Worm (Caenorhabditis elegans): ENCODE data around the gene epn-1.

epn-1 gene

ce11 chrX:14815412-14815811 is 2.9 kb downstream of the epn-1 start:
- TF ChIP-seq ceh-13 (GFP tag; optimal IDR thresholded peaks at IDR 0.05) = no peak
- no peak for TF ChIP-seq pes-1 (GFP tag; IDR thresholded peaks at IDR 0.05)
- no peak for TF ChIP-seq tbx-11 (GFP tag; IDR thresholded peaks at IDR 0.05)
- no peak for TF ChIP-seq F13C5.2 (tag; optimal IDR thresholded peaks at IDR 0.05)
- TF ChIP-seq tra-4 (tag; optimal IDR thresholded peaks at IDR 0.05) = no peak
- TF ChIP-seq ceh-36 (tag; optimal IDR thresholded peaks at IDR 0.05) = no peak
- TF ChIP-seq sea-1 (GFP tag; conservative IDR thresholded peaks at IDR 0.05) = no peak
- no peak for TF ChIP-seq B0310.2 (tag; optimal IDR thresholded peaks at IDR 0.05)
- no peak for TF ChIP-seq tbx-37 (GFP tag; conservative IDR thresholded peaks at IDR 0.05)
- no peak for TF ChIP-seq ets-7 (tag; optimal IDR thresholded peaks at IDR 0.05)
- TF ChIP-seq flt-1 (GFP tag; IDR thresholded peaks at IDR 0.05) = no peak
- no peak for TF ChIP-seq ama-1 (optimal IDR thresholded peaks at IDR 0.05)
- TF ChIP-seq scrt-1 (GFP tag; IDR thresholded peaks at IDR 0.05) = no peak
- no peak for TF ChIP-seq aly-1 (tag; optimal IDR thresholded peaks at IDR 0.05)
- TF ChIP-seq hmg-4 (GFP tag; optimal IDR thresholded peaks at IDR 0.05) = no peak

- TF ChIP-seq ceh-36 (tag; optimal IDR thresholded peaks at IDR 0.05) = no peak
- no peak for TF ChIP-seq ama-1 (optimal IDR thresholded peaks at IDR 0.05)
- TF ChIP-seq tbx-37 (GFP tag; conservative IDR thresholded peaks at IDR 0.05) = no peak
- TF ChIP-seq F13C5.2 (tag; optimal IDR thresholded peaks at IDR 0.05) = peak; percentile 37
These were observed 4.9 kb downstream of the epn-1 start for ce11 chrX:14813398-14813797.

- TF ChIP-seq hnd-1 (tag; optimal IDR thresholded peaks at IDR 0.05) (no peak), ama-1 (optimal IDR thresholded peaks at IDR 0.05) (no peak), ceh-13 (GFP tag; optimal IDR thresholded peaks at IDR 0.05) (no peak), ets-7 (tag; optimal IDR thresholded peaks at IDR 0.05) (no peak), tra-4 (tag; optimal IDR thresholded peaks at IDR 0.05) (no peak), tbx-11 (GFP tag; IDR thresholded peaks at IDR 0.05) (no peak), hmbx-1 (tag; optimal IDR thresholded peaks at IDR 0.05) (no peak), pes-1 (GFP tag; IDR thresholded peaks at IDR 0.05) (no peak), tbx-37 (GFP tag; conservative IDR thresholded peaks at IDR 0.05) (no peak), sea-1 (GFP tag; conservative IDR thresholded peaks at IDR 0.05) (no peak), F13C5.2 (tag; optimal IDR thresholded peaks at IDR 0.05) (no peak)
These were observed 6.3 kb downstream of the epn-1 start, which contains the start of gene T04C10.3 for ce11 chrX:14812061-14812460. Gene T04C10.3 (plus strand): TSS chrX:14812361.

ce11 chrX:14810718-14811117 is 7.6 kb downstream of the epn-1 start, which contains the start of gene atf-4:
Gene atf-4 (minus strand): TSS chrX:14810810.
- TF ChIP-seq aly-1 (tag; optimal IDR thresholded peaks at IDR 0.05) = no peak
- TF ChIP-seq flt-1 (GFP tag; IDR thresholded peaks at IDR 0.05) = no peak

- TF ChIP-seq hmbx-1 (tag; optimal IDR thresholded peaks at IDR 0.05) = no peak
- no peak for TF ChIP-seq pes-1 (GFP tag; IDR thresholded peaks at IDR 0.05)
- TF ChIP-seq flt-1 (GFP tag; IDR thresholded peaks at IDR 0.05) = no peak
These were observed 8.4 kb downstream of the epn-1 start for ce11 chrX:14809905-14810304.

ce11 chrX:14808796-14809195 is 9.5 kb downstream of the epn-1 start:
- TF ChIP-seq scrt-1 (GFP tag; IDR thresholded peaks at IDR 0.05) = no peak
- TF ChIP-seq B0310.2 (tag; optimal IDR thresholded peaks at IDR 0.05) = no peak
- no peak for TF ChIP-seq tbx-37 (GFP tag; conservative IDR thresholded peaks at IDR 0.05)
- no peak for TF ChIP-seq aly-1 (tag; optimal IDR thresholded peaks at IDR 0.05)
- TF ChIP-seq tbx-11 (GFP tag; IDR thresholded peaks at IDR 0.05) = no peak
- no peak for TF ChIP-seq ceh-36 (tag; optimal IDR thresholded peaks at IDR 0.05)
- no peak for TF ChIP-seq hmg-4 (GFP tag; optimal IDR thresholded peaks at IDR 0.05)
- no peak for TF ChIP-seq ama-1 (optimal IDR thresholded peaks at IDR 0.05)
- no peak for TF ChIP-seq F13C5.2 (tag; optimal IDR thresholded peaks at IDR 0.05)
- no peak for TF ChIP-seq hmbx-1 (tag; optimal IDR thresholded peaks at IDR 0.05)

ce11 chrX:14806936-14807335 is 11.4 kb downstream of the epn-1 start, which contains the start of gene F42D1.4:
Gene F42D1.4 (plus strand): TSS chrX:14807236.
- no peak for TF ChIP-seq hmg-4 (GFP tag; optimal IDR thresholded peaks at IDR 0.05)
- no peak for TF ChIP-seq ceh-13 (GFP tag; optimal IDR thresholded peaks at IDR 0.05)
- no peak for TF ChIP-seq sea-1 (GFP tag; conservative IDR thresholded peaks at IDR 0.05)
- no peak for TF ChIP-seq B0310.2 (tag; optimal IDR thresholded peaks at IDR 0.05)
- no peak for TF ChIP-seq tbx-11 (GFP tag; IDR thresholded peaks at IDR 0.05)
- no peak for TF ChIP-seq pes-1 (GFP tag; IDR thresholded peaks at IDR 0.05)
- TF ChIP-seq hnd-1 (tag; optimal IDR thresholded peaks at IDR 0.05) = no peak
- TF ChIP-seq ceh-36 (tag; optimal IDR thresholded peaks at IDR 0.05) = no peak
- no peak for TF ChIP-seq flt-1 (GFP tag; IDR thresholded peaks at IDR 0.05)
- TF ChIP-seq F13C5.2 (tag; optimal IDR thresholded peaks at IDR 0.05) = no peak
- TF ChIP-seq hmbx-1 (tag; optimal IDR thresholded peaks at IDR 0.05) = no peak
- TF ChIP-seq aly-1 (tag; optimal IDR thresholded peaks at IDR 0.05) = no peak
- no peak for TF ChIP-seq tra-4 (tag; optimal IDR thresholded peaks at IDR 0.05)
- TF ChIP-seq tbx-37 (GFP tag; conservative IDR thresholded peaks at IDR 0.05) = no peak
- TF ChIP-seq ets-7 (tag; optimal IDR thresholded peaks at IDR 0.05) = no peak
- TF ChIP-seq ama-1 (optimal IDR thresholded peaks at IDR 0.05) = no peak
- no peak for TF ChIP-seq scrt-1 (GFP tag; IDR thresholded peaks at IDR 0.05)

- TF ChIP-seq B0310.2 (tag; optimal IDR thresholded peaks at IDR 0.05) (no peak), pes-1 (GFP tag; IDR thresholded peaks at IDR 0.05) (no peak), hnd-1 (tag; optimal IDR thresholded peaks at IDR 0.05) (no peak), sea-1 (GFP tag; conservative IDR thresholded peaks at IDR 0.05) (no peak), hmbx-1 (tag; optimal IDR thresholded peaks at IDR 0.05) (no peak)
These were observed 12.6 kb downstream of the epn-1 start for ce11 chrX:14805746-14806145.

ce11 chrX:14804706-14805105 is 13.6 kb downstream of the epn-1 start:
- TF ChIP-seq B0310.2 (tag; optimal IDR thresholded peaks at IDR 0.05) (peak; percentile 79), sea-1 (GFP tag; conservative IDR thresholded peaks at IDR 0.05) (peak; percentile 90), hnd-1 (tag; optimal IDR thresholded peaks at IDR 0.05) (peak; percentile 68), ceh-36 (tag; optimal IDR thresholded peaks at IDR 0.05) (peak; percentile 84), tra-4 (tag; optimal IDR thresholded peaks at IDR 0.05) (peak; percentile 65), scrt-1 (GFP tag; IDR thresholded peaks at IDR 0.05) (peak; percentile 91), aly-1 (tag; optimal IDR thresholded peaks at IDR 0.05) (peak; percentile 83), ama-1 (optimal IDR thresholded peaks at IDR 0.05) (no peak), ets-7 (tag; optimal IDR thresholded peaks at IDR 0.05) (peak; percentile 59), ceh-13 (GFP tag; optimal IDR thresholded peaks at IDR 0.05) (peak; percentile 92), hmbx-1 (tag; optimal IDR thresholded peaks at IDR 0.05) (peak; percentile 76), pes-1 (GFP tag; IDR thresholded peaks at IDR 0.05) (peak; percentile 95), tbx-11 (GFP tag; IDR thresholded peaks at IDR 0.05) (peak; percentile 86), tbx-37 (GFP tag; conservative IDR thresholded peaks at IDR 0.05) (peak; percentile 88), hmg-4 (GFP tag; optimal IDR thresholded peaks at IDR 0.05) (peak; percentile 90), F13C5.2 (tag; optimal IDR thresholded peaks at IDR 0.05) (peak; percentile 82), flt-1 (GFP tag; IDR thresholded peaks at IDR 0.05) (peak; percentile 90)
